Worm (Caenorhabditis elegans) whole organism, L4 larva: ENCODE results near the gene sra-1.

Source experiments
- D1046.2 ChIP-seq: fragments of 200-800 bp; sonication (Bioruptor generic); IDR thresholded peaks from 2 replicates; pipeline ENCODE4 v1.3.6; 2022; ENCODE audit warnings: missing genetic modification characterization, missing compliant biosample characterization
- F10B5.3 ChIP-seq: sonication (generic microtip); optimal IDR thresholded peaks from 2 replicates; lab custom pipeline; 2016; ENCODE audit warnings: mild to moderate bottlenecking, missing genetic modification characterization, missing compliant biosample characterization
- F26F4.8 ChIP-seq: fragments of 200-800 bp; sonication (Bioruptor generic); conservative IDR thresholded peaks from 2 replicates; pipeline ENCODE4 v1.3.6; 2022; ENCODE audit warnings: missing genetic modification characterization, missing compliant biosample characterization
- F44E2.7 ChIP-seq: fragments of 200-800 bp; sonication (Bioruptor generic); IDR thresholded peaks from 2 replicates; pipeline ENCODE4 v2.1.2; 2022; ENCODE audit warnings: missing genetic modification characterization, missing compliant biosample characterization
- T20F7.1 ChIP-seq: fragments of 200-800 bp; sonication (Bioruptor generic); optimal IDR thresholded peaks from 2 replicates; lab custom pipeline; 2018; ENCODE audit warnings: mild to moderate bottlenecking, missing genetic modification characterization, missing compliant biosample characterization
- Y105C5A.15 ChIP-seq: fragments of 200-800 bp; sonication (Bioruptor generic); IDR thresholded peaks from 2 replicates; pipeline ENCODE4 v1.3.6; 2022; ENCODE audit warnings: missing genetic modification characterization, missing compliant biosample characterization
- Y48G9A.11 ChIP-seq: fragments of 200-800 bp; sonication (Bioruptor generic); IDR thresholded peaks from 2 replicates; pipeline ENCODE4 v1.3.6; 2022; ENCODE audit warnings: missing genetic modification reagents, missing genetic modification characterization, missing compliant biosample characterization
- aha-1 ChIP-seq: fragments of 150-350 bp; peaks from one replicate; lab custom pipeline; 2014; ENCODE audit warnings: missing biosample characterization, missing genetic modification characterization
- ama-1 ChIP-seq: fragments of 150-350 bp; optimal IDR thresholded peaks from 2 replicates; lab custom pipeline; 2014; ENCODE audit warnings: inconsistent platforms, mixed read lengths
- arid-1 ChIP-seq: fragments of 200-800 bp; sonication (Bioruptor generic); conservative IDR thresholded peaks from 2 replicates; pipeline ENCODE4 v1.3.6; 2022; ENCODE audit warnings: missing genetic modification reagents, missing genetic modification characterization, missing compliant biosample characterization
- attf-4 ChIP-seq: sonication (generic microtip); optimal IDR thresholded peaks from 3 replicates; lab custom pipeline; 2017; ENCODE audit warnings: missing biosample characterization, missing genetic modification characterization
- ceh-32 ChIP-seq: sonication (generic microtip); optimal IDR thresholded peaks from 2 replicates; lab custom pipeline; 2016; ENCODE audit warnings: mild to moderate bottlenecking, missing genetic modification characterization, missing compliant biosample characterization; ENCODE audit not compliant: poor library complexity
- ceh-62 ChIP-seq: sonication (generic microtip); optimal IDR thresholded peaks from 2 replicates; lab custom pipeline; 2017; ENCODE audit warnings: missing biosample characterization, missing genetic modification characterization
- ceh-82 ChIP-seq: sonication (generic microtip); optimal IDR thresholded peaks from 2 replicates; lab custom pipeline; 2017; ENCODE audit warnings: missing biosample characterization, missing genetic modification characterization
- ctbp-1 ChIP-seq: fragments of 200-800 bp; sonication (Bioruptor generic); IDR thresholded peaks from 2 replicates; pipeline ENCODE4 v1.3.6; 2022; ENCODE audit warnings: missing genetic modification reagents, missing genetic modification characterization, missing compliant biosample characterization
- daf-12 ChIP-seq: fragments of 150-350 bp; optimal IDR thresholded peaks from 2 replicates; lab custom pipeline; 2014; ENCODE audit warnings: missing biosample characterization, missing genetic modification reagents, missing genetic modification characterization
- daf-16 ChIP-seq, 3 experiments: sonication (generic microtip); optimal IDR thresholded peaks; 2 replicates each; lab custom pipeline; 2016 to 2017; ENCODE audit warnings: missing genetic modification characterization in 3 of 3, missing genetic modification reagents in 3 of 3, mild to moderate bottlenecking in 2 of 3, missing compliant biosample characterization in 2 of 3, missing biosample characterization in 1 of 3, moderate library complexity in 1 of 3
- daf-8 ChIP-seq: fragments of 200-800 bp; sonication (Bioruptor generic); IDR thresholded peaks from 2 replicates; pipeline ENCODE4 v1.3.6; 2022; ENCODE audit warnings: missing genetic modification characterization, missing compliant biosample characterization
- dmd-6 ChIP-seq: fragments of 200-800 bp; sonication (Bioruptor generic); IDR thresholded peaks from 2 replicates; pipeline ENCODE4 v1.3.6; 2022; ENCODE audit warnings: missing genetic modification reagents, missing genetic modification characterization, missing compliant biosample characterization
- dmd-8 ChIP-seq: fragments of 200-800 bp; sonication (Bioruptor generic); IDR thresholded peaks from 2 replicates; pipeline ENCODE4 v1.3.6; 2022; ENCODE audit warnings: missing genetic modification characterization, missing compliant biosample characterization
- dve-1 ChIP-seq: sonication (generic microtip); optimal IDR thresholded peaks from 2 replicates; lab custom pipeline; 2017; ENCODE audit warnings: antibody characterized with exemption, mild to moderate bottlenecking, missing genetic modification characterization, missing compliant biosample characterization; ENCODE audit not compliant: insufficient read depth
- gei-8 ChIP-seq: fragments of 200-800 bp; sonication (Bioruptor generic); optimal IDR thresholded peaks from 2 replicates; lab custom pipeline; 2018; ENCODE audit warnings: mild to moderate bottlenecking, missing genetic modification characterization, missing compliant biosample characterization
- hlh-11 ChIP-seq: fragments of 200-800 bp; sonication (Bioruptor generic); optimal IDR thresholded peaks from 2 replicates; lab custom pipeline; 2018; ENCODE audit warnings: mild to moderate bottlenecking, missing genetic modification characterization, missing compliant biosample characterization
- hlh-30 ChIP-seq: sonication (generic microtip); optimal IDR thresholded peaks from 2 replicates; lab custom pipeline; 2017; ENCODE audit warnings: antibody characterized with exemption, mild to moderate bottlenecking, missing genetic modification characterization, missing compliant biosample characterization; ENCODE audit not compliant: insufficient read depth
- lim-7 ChIP-seq: fragments of 200-800 bp; sonication (Bioruptor generic); IDR thresholded peaks from 2 replicates; pipeline ENCODE4 v1.3.6; 2022; ENCODE audit warnings: missing genetic modification characterization, missing compliant biosample characterization
- lsy-2 ChIP-seq, 2 experiments: fragments of 150-350 bp in 1 of 2; sonication (generic microtip) in 1 of 2; optimal IDR thresholded peaks; 2 replicates each; lab custom pipeline; 2014 to 2017; ENCODE audit warnings: missing biosample characterization in 2 of 2, missing genetic modification characterization in 2 of 2
- mdl-1 ChIP-seq, 2 experiments: fragments of 150-350 bp in 1 of 2; sonication (generic microtip) in 1 of 2; optimal IDR thresholded peaks; 2 replicates each; lab custom pipeline; 2014 to 2017; ENCODE audit warnings: missing biosample characterization in 2 of 2, missing genetic modification characterization in 2 of 2
- mdt-29 ChIP-seq: fragments of 200-800 bp; sonication (Bioruptor generic); IDR thresholded peaks from 2 replicates; pipeline ENCODE4 v1.3.6; 2022; ENCODE audit warnings: missing genetic modification reagents, missing genetic modification characterization, missing compliant biosample characterization
- mep-1 ChIP-seq: fragments of 150-350 bp; sonication (generic microtip); optimal IDR thresholded peaks from 3 replicates; lab custom pipeline; 2014; ENCODE audit warnings: missing biosample characterization, missing genetic modification characterization
- nhr-237 ChIP-seq: sonication (generic microtip); optimal IDR thresholded peaks from 2 replicates; lab custom pipeline; 2017; ENCODE audit warnings: missing biosample characterization, missing genetic modification characterization
- nhr-25 ChIP-seq: sonication (generic microtip); optimal IDR thresholded peaks from 2 replicates; lab custom pipeline; 2017; ENCODE audit warnings: missing genetic modification characterization, mild to moderate bottlenecking, missing compliant biosample characterization, antibody characterized with exemption, moderate library complexity, borderline replicate concordance; ENCODE audit not compliant: insufficient read depth
- nhr-28 ChIP-seq: fragments of 150-350 bp; optimal IDR thresholded peaks from 2 replicates; lab custom pipeline; 2014; ENCODE audit warnings: missing biosample characterization, missing genetic modification characterization
- nhr-42 ChIP-seq: fragments of 200-800 bp; sonication (Bioruptor generic); IDR thresholded peaks from 2 replicates; pipeline ENCODE4 v1.3.6; 2022; ENCODE audit warnings: missing genetic modification characterization, missing compliant biosample characterization
- nhr-48 ChIP-seq: sonication (generic microtip); optimal IDR thresholded peaks from 2 replicates; lab custom pipeline; 2016; ENCODE audit warnings: mild to moderate bottlenecking, missing genetic modification characterization, missing compliant biosample characterization
- php-3 ChIP-seq: fragments of 200-800 bp; sonication (Bioruptor generic); IDR thresholded peaks from 2 replicates; pipeline ENCODE4 v1.3.6; 2022; ENCODE audit warnings: missing genetic modification reagents, missing genetic modification characterization, missing compliant biosample characterization
- snpc-1.2 ChIP-seq: fragments of 200-800 bp; sonication (Bioruptor generic); IDR thresholded peaks from 2 replicates; pipeline ENCODE4 v1.3.6; 2022; ENCODE audit warnings: missing genetic modification reagents, missing genetic modification characterization, missing compliant biosample characterization
- snpc-4 ChIP-seq: fragments of 150-350 bp; optimal IDR thresholded peaks from 2 replicates; lab custom pipeline; 2014; ENCODE audit warnings: missing biosample characterization, missing genetic modification characterization
- spr-1 ChIP-seq: sonication (generic microtip); optimal IDR thresholded peaks from 2 replicates; lab custom pipeline; 2016; ENCODE audit warnings: mild to moderate bottlenecking, missing genetic modification characterization, missing compliant biosample characterization
- tag-97 ChIP-seq: fragments of 200-800 bp; sonication (Bioruptor generic); IDR thresholded peaks from 2 replicates; pipeline ENCODE4 v1.3.6; 2022; ENCODE audit warnings: missing genetic modification characterization, missing compliant biosample characterization
- tra-1 ChIP-seq: fragments of 200-800 bp; sonication (Bioruptor generic); IDR thresholded peaks from 2 replicates; pipeline ENCODE4 v1.3.6; 2022; ENCODE audit warnings: missing genetic modification reagents, missing genetic modification characterization, missing compliant biosample characterization
- unc-130 ChIP-seq: sonication (generic microtip); optimal IDR thresholded peaks from 2 replicates; lab custom pipeline; 2016; ENCODE audit warnings: missing genetic modification reagents, missing genetic modification characterization, missing compliant biosample characterization
- unc-62 ChIP-seq, 3 experiments: fragments of 150-350 bp in 1 of 3; sonication (generic microtip); optimal IDR thresholded peaks in 2 of 3; peaks in 1 of 3; 1 replicate in 1 of 3; 2 replicates in 2 of 3; lab custom pipeline; 2014 to 2017; ENCODE audit warnings: missing biosample characterization in 3 of 3, missing genetic modification characterization in 3 of 3, missing genetic modification reagents in 3 of 3, missing genotype in 1 of 3

The sra-1 gene

ce11 chrII:9500926-9501325, 20.5 kb downstream of the sra-1 start (continued):
- TF ChIP-seq unc-130 (GFP tag; lab: Kevin White, UChicago) (no peak), tag-97 (no peak), hlh-30 (tag; lab: Kevin White, UChicago) (peak; percentile 86), dmd-8 (GFP tag; lab: Robert Waterston, UW) (no peak), daf-12 (tag; lab: Kevin White, UChicago) (no peak)

ce11 chrII:9498589-9498988, 22.9 kb downstream of the sra-1 start:
- peak; percentile 32 for TF ChIP-seq dve-1 (tag; lab: Kevin White, UChicago)
- no peak for TF ChIP-seq nhr-42
- TF ChIP-seq hlh-11 (tag; lab: Kevin White, UChicago), result peak; percentile 60
- no peak for TF ChIP-seq nhr-25 (tag; lab: Kevin White, UChicago)
- peak in 1 of 2 experiments; percentile 15 for TF ChIP-seq lsy-2 (tag; optimal IDR thresholded peaks at IDR 0.05; lab: Kevin White, UChicago)
- TF ChIP-seq F44E2.7 (GFP tag; lab: Robert Waterston, UW), result no peak
- no peak for TF ChIP-seq daf-16 (GFP tag; optimal IDR thresholded peaks at IDR 0.05; lab: Kevin White, UChicago)
- peak; percentile 31 for TF ChIP-seq daf-16 (tag; optimal IDR thresholded peaks at IDR 0.05; lab: Kevin White, UChicago)
- TF ChIP-seq php-3 (GFP tag; lab: Robert Waterston, UW), result 0 out of 2 replicates have a peak, but pooled peaks have one; percentile 13
- 0 out of 2 replicates have a peak, but pooled peaks have one; percentile 25 for TF ChIP-seq mdt-29
- TF ChIP-seq nhr-28, result peak; percentile 45
- TF ChIP-seq dmd-6 (GFP tag; lab: Robert Waterston, UW), result peak; percentile 90
- TF ChIP-seq spr-1 (tag; lab: Kevin White, UChicago), result no peak

ce11 chrII:9497309-9497708, 24.2 kb downstream of the sra-1 start:
- TF ChIP-seq mep-1 (tag; lab: Kevin White, UChicago) (peak; percentile 25), ctbp-1 (GFP tag; lab: Robert Waterston, UW) (peak; percentile 52; the same call in 1 of the 2 replicates), snpc-4 (no peak), dmd-8 (GFP tag; lab: Robert Waterston, UW) (no peak), lsy-2 (tag; optimal IDR thresholded peaks at IDR 0.05; lab: Kevin White, UChicago) (peak in 1 of 2 experiments; percentile 14)

ce11 chrII:9493242-9494058, 28.0 kb downstream of the sra-1 start:
- TF ChIP-seq T20F7.1 (GFP tag; lab: Kevin White, UChicago), result no peak
- 0 out of 2 replicates have a peak, but pooled peaks have one; percentile 61 for TF ChIP-seq tra-1
- TF ChIP-seq hlh-30 (tag; lab: Kevin White, UChicago), result peak; percentile 56
- TF ChIP-seq ceh-82, result no peak
- no peak for TF ChIP-seq daf-8 (GFP tag; lab: Robert Waterston, UW)
- no peak for TF ChIP-seq arid-1 (GFP tag; lab: Robert Waterston, UW)
- TF ChIP-seq hlh-11 (tag; lab: Kevin White, UChicago), result peak; percentile 30
- no peak for TF ChIP-seq snpc-1.2 (GFP tag; lab: Robert Waterston, UW)
- no peak for TF ChIP-seq lim-7 (GFP tag; lab: Robert Waterston, UW)
- no peak for TF ChIP-seq F10B5.3 (tag; lab: Kevin White, UChicago)
- TF ChIP-seq Y48G9A.11, result no peak
- peak; percentile 97 for TF ChIP-seq nhr-48 (tag; lab: Kevin White, UChicago)
- peak; percentile 46 for TF ChIP-seq dmd-6 (GFP tag; lab: Robert Waterston, UW)
- peak; percentile 93 for TF ChIP-seq aha-1 (tag; lab: Kevin White, UChicago)
- no peak for TF ChIP-seq attf-4
- TF ChIP-seq nhr-28, result peak; percentile 31
- no peak for TF ChIP-seq ceh-32
- peak; percentile 5 for TF ChIP-seq gei-8 (GFP tag; lab: Kevin White, UChicago)
- TF ChIP-seq ceh-62 (tag; lab: Kevin White, UChicago), result no peak
- TF ChIP-seq ama-1, result no peak
- no peak for TF ChIP-seq Y105C5A.15
- no peak for TF ChIP-seq nhr-237 (tag; lab: Kevin White, UChicago)
- no peak for TF ChIP-seq D1046.2 (GFP tag; lab: Robert Waterston, UW)
- peak in 1 of 2 experiments; percentile 59 for TF ChIP-seq unc-62 (GFP tag; optimal IDR thresholded peaks at IDR 0.05 in 1 of 2; lab: Kevin White, UChicago)
- no peak for TF ChIP-seq unc-62 (tag; optimal IDR thresholded peaks at IDR 0.05; lab: Kevin White, UChicago)
- peak in 1 of 2 experiments; percentile 25 for TF ChIP-seq mdl-1 (tag; optimal IDR thresholded peaks at IDR 0.05; lab: Kevin White, UChicago)
- no peak for TF ChIP-seq F26F4.8 (GFP tag; lab: Robert Waterston, UW)
